Fruit fly (Drosophila melanogaster) whole organism, embryonic: ENCODE measurements around the gene rho-5.

Experiments used
- Blimp-1 ChIP-seq: fragments of 200-800 bp; sonication (Bioruptor generic); optimal IDR thresholded peaks from 3 replicates; lab custom pipeline; 2018; ENCODE audit warnings: missing biosample characterization, missing genetic modification characterization, mild to moderate bottlenecking, moderate library complexity, missing genetic modification reagents
- CG10267 ChIP-seq: fragments of 200-800 bp; sonication (Bioruptor generic); optimal IDR thresholded peaks from 2 replicates; lab custom pipeline; 2018; ENCODE audit warnings: missing biosample characterization, mild to moderate bottlenecking, missing genetic modification characterization, moderate library complexity
- CG10654 ChIP-seq: fragments of 200-800 bp; sonication (Bioruptor generic); optimal IDR thresholded peaks from 2 replicates; lab custom pipeline; 2016; ENCODE audit warnings: missing biosample characterization, missing genetic modification characterization
- CG10959 ChIP-seq: fragments of 200-800 bp; sonication (Bioruptor generic); IDR thresholded peaks from 2 replicates; pipeline ENCODE4 v1.3.6; 2022; ENCODE audit warnings: missing biosample characterization, missing genetic modification characterization
- CG12071 ChIP-seq: fragments of 200-800 bp; sonication (Bioruptor generic); optimal IDR thresholded peaks from 3 replicates; lab custom pipeline; 2018; ENCODE audit warnings: missing biosample characterization, mild to moderate bottlenecking, missing genetic modification characterization
- CG12219 ChIP-seq: fragments of 200-800 bp; sonication (Bioruptor generic); optimal IDR thresholded peaks from 3 replicates; lab custom pipeline; 2018; ENCODE audit warnings: missing biosample characterization, mild to moderate bottlenecking, missing genetic modification characterization
- CG12744 ChIP-seq: fragments of 200-800 bp; sonication (Bioruptor generic); optimal IDR thresholded peaks from 2 replicates; lab custom pipeline; 2016; ENCODE audit warnings: missing biosample characterization, missing genetic modification characterization
- CG17802 ChIP-seq: fragments of 200-800 bp; sonication (Bioruptor generic); optimal IDR thresholded peaks from 2 replicates; lab custom pipeline; 2018; ENCODE audit warnings: missing biosample characterization, mild to moderate bottlenecking, missing genetic modification characterization, moderate library complexity
- CG1792 ChIP-seq: fragments of 200-800 bp; sonication (Bioruptor generic); optimal IDR thresholded peaks from 2 replicates; lab custom pipeline; 2016; ENCODE audit warnings: missing biosample characterization, missing genetic modification characterization
- CG2875 ChIP-seq: fragments of 200-800 bp; sonication (Bioruptor generic); optimal IDR thresholded peaks from 2 replicates; lab custom pipeline; 2017; ENCODE audit warnings: missing biosample characterization, mild to moderate bottlenecking, missing genetic modification characterization, missing genetic modification reagents
- CG31388 ChIP-seq: fragments of 200-800 bp; sonication (Bioruptor generic); optimal IDR thresholded peaks from 2 replicates; lab custom pipeline; 2016; ENCODE audit warnings: missing biosample characterization, missing genetic modification characterization
- CG3995 ChIP-seq: fragments of 200-800 bp; sonication (Bioruptor generic); optimal IDR thresholded peaks from 3 replicates; lab custom pipeline; 2016; ENCODE audit warnings: missing biosample characterization, missing genetic modification characterization
- CG42726 ChIP-seq: fragments of 200-800 bp; sonication (Bioruptor generic); IDR thresholded peaks from 2 replicates; pipeline ENCODE4 v1.3.6; 2022; ENCODE audit warnings: missing biosample characterization, missing genetic modification characterization; ENCODE audit not compliant: partially characterized antibody
- CG5180 ChIP-seq: fragments of 200-800 bp; sonication (Bioruptor generic); optimal IDR thresholded peaks from 3 replicates; lab custom pipeline; 2017; ENCODE audit warnings: missing biosample characterization, missing genetic modification characterization, mild to moderate bottlenecking, moderate library complexity, missing genetic modification reagents
- CG6272 ChIP-seq: fragments of 200-800 bp; sonication (Bioruptor generic); IDR thresholded peaks from 2 replicates; pipeline ENCODE4 v1.3.6; 2022; ENCODE audit warnings: missing biosample characterization, missing genetic modification characterization
- CG6654 ChIP-seq: fragments of 200-800 bp; sonication (Bioruptor generic); optimal IDR thresholded peaks from 2 replicates; lab custom pipeline; 2017; ENCODE audit warnings: missing biosample characterization, mild to moderate bottlenecking, missing genetic modification characterization
- CG6791 ChIP-seq: fragments of 200-800 bp; sonication (Bioruptor generic); IDR thresholded peaks from 3 replicates; pipeline ENCODE4 v1.3.6; 2022; ENCODE audit warnings: missing biosample characterization, missing genetic modification characterization; ENCODE audit not compliant: partially characterized antibody
- CTCF ChIP-seq: fragments of 200-800 bp; sonication (Bioruptor generic); optimal IDR thresholded peaks from 2 replicates; lab custom pipeline; 2017; ENCODE audit warnings: missing biosample characterization, mild to moderate bottlenecking, missing genetic modification characterization, moderate library complexity
- Dfd ChIP-seq, 2 experiments: fragments of >200 bp; optimal IDR thresholded peaks; 2 replicates each; lab custom pipeline; 2017; ENCODE audit warnings: missing biosample characterization in 2 of 2, missing genetic modification characterization in 2 of 2
- Drgx ChIP-seq: fragments of 200-800 bp; sonication (Bioruptor generic); IDR thresholded peaks from 2 replicates; pipeline ENCODE4 v1.3.6; 2022; ENCODE audit warnings: missing biosample characterization, missing genetic modification characterization
- E2f2 ChIP-seq: fragments of 200-800 bp; sonication (Bioruptor generic); IDR thresholded peaks from 2 replicates; pipeline ENCODE4 v1.3.6; 2022; ENCODE audit warnings: missing biosample characterization, missing genetic modification characterization
- GATAe ChIP-seq: fragments of 200-800 bp; sonication (Bioruptor generic); conservative IDR thresholded peaks from 2 replicates; pipeline ENCODE4 v1.3.6; 2022; ENCODE audit warnings: missing biosample characterization, missing genetic modification characterization
- H15 ChIP-seq: fragments of 200-800 bp; sonication (Bioruptor generic); IDR thresholded peaks from 3 replicates; pipeline ENCODE4 v1.3.6; 2022; ENCODE audit warnings: missing biosample characterization, missing genetic modification characterization
- HHEX ChIP-seq: fragments of 200-800 bp; sonication (Bioruptor generic); optimal IDR thresholded peaks from 3 replicates; lab custom pipeline; 2017; ENCODE audit warnings: missing biosample characterization, mild to moderate bottlenecking, missing genetic modification characterization, missing genetic modification reagents
- Hmx ChIP-seq: fragments of 200-800 bp; sonication (Bioruptor generic); optimal IDR thresholded peaks from 2 replicates; lab custom pipeline; 2016; ENCODE audit warnings: missing biosample characterization, missing genetic modification characterization
- NC2α ChIP-seq: fragments of 200-800 bp; sonication (Bioruptor generic); optimal IDR thresholded peaks from 2 replicates; lab custom pipeline; 2016; ENCODE audit warnings: missing biosample characterization, missing genetic modification characterization
- Sry-δ ChIP-seq: fragments of 200-800 bp; sonication (Bioruptor generic); optimal IDR thresholded peaks from 2 replicates; lab custom pipeline; 2016; ENCODE audit warnings: missing biosample characterization, missing genetic modification characterization
- Ssrp ChIP-seq: fragments of 200-800 bp; sonication (Bioruptor generic); optimal IDR thresholded peaks from 2 replicates; lab custom pipeline; 2018; ENCODE audit warnings: missing biosample characterization, mild to moderate bottlenecking, missing genetic modification characterization, moderate library complexity
- ab ChIP-seq: fragments of 200-800 bp; sonication (Bioruptor generic); optimal IDR thresholded peaks from 2 replicates; lab custom pipeline; 2016; ENCODE audit warnings: missing biosample characterization, missing genetic modification characterization
- ara ChIP-seq: fragments of 200-800 bp; sonication (Bioruptor generic); IDR thresholded peaks from 2 replicates; pipeline ENCODE4 v1.3.6; 2022; ENCODE audit warnings: missing biosample characterization, missing genetic modification characterization
- crc ChIP-seq: fragments of 200-800 bp; sonication (Bioruptor generic); optimal IDR thresholded peaks from 2 replicates; lab custom pipeline; 2016; ENCODE audit warnings: missing biosample characterization, missing genetic modification characterization
- cwo ChIP-seq: fragments of 200-800 bp; sonication (Bioruptor generic); optimal IDR thresholded peaks from 3 replicates; lab custom pipeline; 2017; ENCODE audit warnings: missing biosample characterization, missing genetic modification characterization, mild to moderate bottlenecking, moderate library complexity, missing genetic modification reagents
- gcm ChIP-seq: fragments of 200-800 bp; sonication (Bioruptor generic); optimal IDR thresholded peaks from 2 replicates; lab custom pipeline; 2019; ENCODE audit warnings: missing biosample characterization, mild to moderate bottlenecking, missing genetic modification characterization, moderate library complexity
- grn ChIP-seq: fragments of 200-800 bp; sonication (Bioruptor generic); optimal IDR thresholded peaks from 3 replicates; lab custom pipeline; 2017; ENCODE audit warnings: missing biosample characterization, missing genetic modification characterization
- klu ChIP-seq: fragments of 200-800 bp; sonication (Bioruptor generic); IDR thresholded peaks from 2 replicates; pipeline ENCODE4 v1.3.6; 2022; ENCODE audit warnings: missing biosample characterization, missing genetic modification characterization
- luna ChIP-seq: fragments of 200-800 bp; sonication (Bioruptor generic); optimal IDR thresholded peaks from 2 replicates; lab custom pipeline; 2016; ENCODE audit warnings: missing biosample characterization, missing genetic modification characterization
- maf-S ChIP-seq: fragments of 200-800 bp; sonication (Bioruptor generic); optimal IDR thresholded peaks from 2 replicates; lab custom pipeline; 2016; ENCODE audit warnings: missing biosample characterization, missing genetic modification characterization
- nerfin-2 ChIP-seq: fragments of 200-800 bp; sonication (Bioruptor generic); IDR thresholded peaks from 2 replicates; pipeline ENCODE4 v1.3.6; 2022; ENCODE audit warnings: missing biosample characterization, missing genetic modification characterization; ENCODE audit not compliant: partially characterized antibody
- otp ChIP-seq: fragments of 200-800 bp; sonication (Bioruptor generic); IDR thresholded peaks from 3 replicates; pipeline ENCODE4, ENCODE4 v1.3.6; 2022; ENCODE audit warnings: missing biosample characterization, missing genetic modification characterization
- p53 ChIP-seq: fragments of 200-800 bp; sonication (Bioruptor generic); optimal IDR thresholded peaks from 2 replicates; lab custom pipeline; 2016; ENCODE audit warnings: missing biosample characterization, missing genetic modification characterization
- pan ChIP-seq, 4 experiments: fragments of >200 bp in 3 of 4; fragments of 200-800 bp in 1 of 4; sonication (Bioruptor generic) in 1 of 4; optimal IDR thresholded peaks in 3 of 4; IDR thresholded peaks in 1 of 4; 2 replicates each; pipeline versions ENCODE4 v1.3.6 to Lab custom; 2017 to 2022; ENCODE audit warnings: missing biosample characterization in 2 of 4, missing genetic modification characterization in 2 of 4, mixed read lengths in 1 of 4
- pfk ChIP-seq: fragments of 200-800 bp; sonication (Bioruptor generic); optimal IDR thresholded peaks from 2 replicates; lab custom pipeline; 2018; ENCODE audit warnings: missing biosample characterization, mild to moderate bottlenecking, missing genetic modification characterization, moderate library complexity
- pho ChIP-seq: fragments of 200-800 bp; sonication (Bioruptor generic); optimal IDR thresholded peaks from 2 replicates; lab custom pipeline; 2016; ENCODE audit warnings: missing biosample characterization, missing genetic modification characterization
- ranshi ChIP-seq: fragments of 200-800 bp; sonication (Bioruptor generic); IDR thresholded peaks from 2 replicates; pipeline ENCODE4 v1.3.6; 2022; ENCODE audit warnings: missing biosample characterization, missing genetic modification characterization
- rib ChIP-seq: fragments of 200-800 bp; sonication (Bioruptor generic); IDR thresholded peaks from 2 replicates; pipeline ENCODE4 v1.3.6; 2022; ENCODE audit warnings: missing biosample characterization, missing genetic modification characterization
- run ChIP-seq: fragments of 200-800 bp; sonication (Bioruptor generic); optimal IDR thresholded peaks from 3 replicates; lab custom pipeline; 2018; ENCODE audit warnings: missing biosample characterization, mild to moderate bottlenecking, missing genetic modification characterization
- ssp ChIP-seq: fragments of 200-800 bp; sonication (Bioruptor generic); IDR thresholded peaks from 2 replicates; pipeline ENCODE4 v1.3.6; 2022; ENCODE audit warnings: missing biosample characterization, missing genetic modification characterization
- tap ChIP-seq: fragments of 200-800 bp; optimal IDR thresholded peaks from 3 replicates; lab custom pipeline; 2019; ENCODE audit warnings: missing biosample characterization, mild to moderate bottlenecking, missing genetic modification characterization, moderate library complexity
- tll ChIP-seq, 2 experiments: fragments of 200-800 bp in 1 of 2; fragments of >200 bp in 1 of 2; sonication (Bioruptor generic) in 1 of 2; optimal IDR thresholded peaks; 2 replicates each; lab custom pipeline; 2017 to 2019; ENCODE audit warnings: missing biosample characterization in 2 of 2, missing genetic modification characterization in 2 of 2, mild to moderate bottlenecking in 1 of 2, moderate library complexity in 1 of 2
- unc-4 ChIP-seq: fragments of 200-800 bp; sonication (Bioruptor generic); IDR thresholded peaks from 2 replicates; pipeline ENCODE4 v1.3.6; 2022; ENCODE audit warnings: missing biosample characterization, missing genetic modification characterization; ENCODE audit not compliant: partially characterized antibody

Gene rho-5

dm6 chr2L:10408122-10408576 lies 34.4 kb upstream of the rho-5 start, which contains the start of the genes Ip259 and RpS27A (continued):
- peak; percentile 41; the same call in 1 of the 2 replicates for TF ChIP-seq CG10959 (GFP tag; lab: Robert Waterston, UW)
- TF ChIP-seq CG3995 (GFP tag; lab: Kevin White, UChicago): peak; percentile 60
- TF ChIP-seq Ssrp (tag; lab: Kevin White, UChicago): peak; percentile 52
- TF ChIP-seq pho (GFP tag; lab: Kevin White, UChicago): peak; percentile 50
- no peak for TF ChIP-seq klu (GFP tag; lab: Robert Waterston, UW)
- TF ChIP-seq HHEX (GFP tag; lab: Kevin White, UChicago): peak; percentile 82
- TF ChIP-seq otp (GFP tag; lab: Robert Waterston, UW): no peak; the same call in 2 of the 3 replicates
- peak; percentile 56 for TF ChIP-seq crc (GFP tag; lab: Kevin White, UChicago)
- TF ChIP-seq H15 (GFP tag; lab: Robert Waterston, UW): peak; percentile 71
- TF ChIP-seq GATAe (GFP tag; lab: Robert Waterston, UW): no peak
- TF ChIP-seq cwo: no peak
- no peak for TF ChIP-seq CG12071 (GFP tag; lab: Kevin White, UChicago)
- peak; percentile 27; the same call in 1 of the 2 replicates for TF ChIP-seq E2f2 (GFP tag; lab: Robert Waterston, UW)
- peak; percentile 57 for TF ChIP-seq maf-S (GFP tag; lab: Kevin White, UChicago)
- TF ChIP-seq ab (GFP tag; lab: Kevin White, UChicago): no peak
- peak; percentile 56 for TF ChIP-seq luna (GFP tag; lab: Kevin White, UChicago)
- TF ChIP-seq ssp (GFP tag; lab: Robert Waterston, UW): peak; percentile 96
- TF ChIP-seq unc-4 (GFP tag; lab: Robert Waterston, UW): no peak
- peak; percentile 69 for TF ChIP-seq CG10654 (GFP tag; lab: Kevin White, UChicago)
- TF ChIP-seq gcm (GFP tag; lab: Kevin White, UChicago): no peak
- TF ChIP-seq Blimp-1 (GFP tag; lab: Kevin White, UChicago): no peak
- peak; percentile 56 for TF ChIP-seq CG12219
- TF ChIP-seq NC2α (GFP tag; lab: Kevin White, UChicago): peak; percentile 47
- no peak for TF ChIP-seq CTCF (GFP tag; lab: Kevin White, UChicago)
- TF ChIP-seq p53 (GFP tag; lab: Kevin White, UChicago): peak; percentile 62
- TF ChIP-seq CG6272: peak; percentile 61; the same call in 1 of the 2 replicates
- no peak for TF ChIP-seq tll (GFP tag; optimal IDR thresholded peaks at IDR 0.05; lab: Kevin White, UChicago)
- no peak for TF ChIP-seq ara (GFP tag; lab: Robert Waterston, UW)
- peak; percentile 96 for TF ChIP-seq pfk (GFP tag; lab: Kevin White, UChicago)
- peak; percentile 30; the same call in 1 of the 2 replicates for TF ChIP-seq CG42726
- TF ChIP-seq run (tag; lab: Kevin White, UChicago): no peak
- no peak for TF ChIP-seq grn (GFP tag; lab: Kevin White, UChicago)
- peak; percentile 6 for TF ChIP-seq Hmx (GFP tag; lab: Kevin White, UChicago)
- 0 out of 2 replicates have a peak, but pooled peaks have one; percentile 5 for TF ChIP-seq Drgx (GFP tag; lab: Robert Waterston, UW)
- TF ChIP-seq Sry-δ (GFP tag; lab: Kevin White, UChicago): peak; percentile 50
- no peak; the same call in 1 of the 2 replicates for TF ChIP-seq ranshi (GFP tag; lab: Robert Waterston, UW)
- no peak for TF ChIP-seq Dfd (GFP tag; optimal IDR thresholded peaks at IDR 0.05; lab: Kevin White, UChicago)
- no peak for TF ChIP-seq pan (optimal IDR thresholded peaks at IDR 0.05; lab: Kevin White, UChicago)
- peak in 1 of 2 experiments; percentile 77 for TF ChIP-seq pan (GFP tag; optimal IDR thresholded peaks at IDR 0.05 in 1 of 2, IDR thresholded peaks at IDR 0.05 in 1 of 2)
- peak; percentile 60 for TF ChIP-seq CG10267 (tag; lab: Kevin White, UChicago)
- 0 out of 2 replicates have a peak, but pooled peaks have one; percentile 59 for TF ChIP-seq rib (GFP tag; lab: Robert Waterston, UW)
- TF ChIP-seq nerfin-2 (GFP tag; lab: Robert Waterston, UW): no peak
- peak; percentile 55 for TF ChIP-seq CG12744 (GFP tag; lab: Kevin White, UChicago)
- peak; percentile 56 for TF ChIP-seq CG2875
- peak; percentile 46 for TF ChIP-seq CG5180 (GFP tag; lab: Kevin White, UChicago)
- peak; percentile 66 for TF ChIP-seq tap (tag; lab: Kevin White, UChicago)
- TF ChIP-seq CG1792 (GFP tag; lab: Kevin White, UChicago): peak; percentile 15
- peak; percentile 22 for TF ChIP-seq CG6654 (GFP tag; lab: Kevin White, UChicago)
- no peak for TF ChIP-seq CG6791 (GFP tag; lab: Robert Waterston, UW)
- TF ChIP-seq CG31388 (GFP tag; lab: Kevin White, UChicago): no peak
- peak; percentile 96 for TF ChIP-seq CG17802 (tag; lab: Kevin White, UChicago)
